Fruit fly (Drosophila melanogaster): ENCODE data around the gene CG16762.

CG16762 gene

dm6 chr3L:2488634-2489033, 13.2 kb upstream of the CG16762 start, which contains the start of gene CG1146:
Gene CG1146 (plus strand): TSS chr3L:2488804.
- no peak for TF ChIP-seq psq (optimal IDR thresholded peaks at IDR 0.05)
- no peak for TF ChIP-seq usp (GFP tag; optimal IDR thresholded peaks at IDR 0.05)
- TF ChIP-seq pan (optimal IDR thresholded peaks at IDR 0.05), result no peak
- no peak for TF ChIP-seq EcR (GFP tag; optimal IDR thresholded peaks at IDR 0.05)
- TF ChIP-seq CG8478 (optimal IDR thresholded peaks at IDR 0.05), result no peak

dm6 chr3L:2487248-2487647, 11.8 kb upstream of the CG16762 start:
- TF ChIP-seq CG8478 (optimal IDR thresholded peaks at IDR 0.05), result no peak
- no peak for TF ChIP-seq pan (optimal IDR thresholded peaks at IDR 0.05)
- TF ChIP-seq psq (optimal IDR thresholded peaks at IDR 0.05), result no peak
- no peak for TF ChIP-seq usp (GFP tag; optimal IDR thresholded peaks at IDR 0.05)
- no peak for TF ChIP-seq Dll (optimal IDR thresholded peaks at IDR 0.05)
- TF ChIP-seq EcR (GFP tag; optimal IDR thresholded peaks at IDR 0.05), result no peak

DNA sequence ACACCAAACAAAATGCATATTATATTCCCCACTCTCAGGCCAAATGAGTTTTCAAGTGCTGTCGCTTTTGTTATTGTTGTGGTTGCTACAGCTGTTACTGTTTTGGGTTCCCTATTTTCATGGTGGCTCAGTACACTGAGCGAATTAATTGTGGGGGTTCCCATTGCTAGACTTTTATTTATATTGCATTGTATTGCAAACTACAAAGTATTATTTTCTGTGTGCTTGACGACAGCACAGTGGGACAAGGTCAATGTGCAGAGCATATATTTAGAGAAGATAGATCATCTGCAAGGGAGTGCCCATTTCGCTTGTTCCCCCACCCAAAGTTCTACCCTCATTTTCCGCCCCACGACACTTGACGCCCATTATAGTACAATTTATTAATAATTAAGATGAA, 11.1 kb upstream of the CG16762 start:
- TF ChIP-seq psq (optimal IDR thresholded peaks at IDR 0.05), result no peak
- TF ChIP-seq usp (GFP tag; optimal IDR thresholded peaks at IDR 0.05), result no peak
- TF ChIP-seq pan (optimal IDR thresholded peaks at IDR 0.05), result no peak
- TF ChIP-seq CG8478 (optimal IDR thresholded peaks at IDR 0.05), result no peak
- TF ChIP-seq EcR (GFP tag; optimal IDR thresholded peaks at IDR 0.05), result no peak
- TF ChIP-seq Dll (optimal IDR thresholded peaks at IDR 0.05), result no peak

DNA sequence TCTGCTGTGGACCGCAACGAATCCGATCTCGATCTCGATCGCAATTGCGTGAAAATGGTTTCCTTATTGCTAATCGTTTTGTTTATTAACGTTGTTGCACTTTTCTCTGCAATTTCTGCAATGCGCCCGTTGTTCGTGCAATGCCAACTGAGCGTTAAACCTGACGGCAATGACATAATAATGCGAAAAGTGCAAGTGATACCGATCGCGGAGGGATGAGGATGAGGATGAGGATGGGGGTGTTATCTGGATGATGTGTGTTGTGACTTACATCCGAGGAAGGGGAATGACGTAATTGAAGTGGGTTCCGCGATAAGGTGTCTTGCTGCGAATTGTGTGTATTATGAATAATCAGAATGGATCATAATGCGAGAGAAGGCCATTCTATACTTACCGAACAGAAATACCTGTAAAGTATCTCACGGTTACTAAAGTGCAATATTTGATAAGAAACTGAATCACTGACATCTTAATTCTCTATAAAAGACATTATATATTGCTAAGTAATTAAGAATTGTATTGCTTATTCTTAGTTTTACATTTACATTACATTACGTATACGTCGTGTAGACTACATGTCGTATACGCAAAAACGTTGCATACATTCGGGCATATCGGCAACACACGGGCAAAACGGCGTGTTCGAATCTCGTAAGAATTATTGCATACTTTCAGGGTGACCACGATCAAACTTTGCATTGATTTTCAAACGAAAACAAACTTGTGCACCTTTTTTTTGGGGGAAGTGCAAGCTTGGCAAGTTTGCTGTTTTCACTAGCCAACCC, 10.1 kb upstream of the CG16762 start:
- TF ChIP-seq EcR (GFP tag; optimal IDR thresholded peaks at IDR 0.05), result no peak

DNA sequence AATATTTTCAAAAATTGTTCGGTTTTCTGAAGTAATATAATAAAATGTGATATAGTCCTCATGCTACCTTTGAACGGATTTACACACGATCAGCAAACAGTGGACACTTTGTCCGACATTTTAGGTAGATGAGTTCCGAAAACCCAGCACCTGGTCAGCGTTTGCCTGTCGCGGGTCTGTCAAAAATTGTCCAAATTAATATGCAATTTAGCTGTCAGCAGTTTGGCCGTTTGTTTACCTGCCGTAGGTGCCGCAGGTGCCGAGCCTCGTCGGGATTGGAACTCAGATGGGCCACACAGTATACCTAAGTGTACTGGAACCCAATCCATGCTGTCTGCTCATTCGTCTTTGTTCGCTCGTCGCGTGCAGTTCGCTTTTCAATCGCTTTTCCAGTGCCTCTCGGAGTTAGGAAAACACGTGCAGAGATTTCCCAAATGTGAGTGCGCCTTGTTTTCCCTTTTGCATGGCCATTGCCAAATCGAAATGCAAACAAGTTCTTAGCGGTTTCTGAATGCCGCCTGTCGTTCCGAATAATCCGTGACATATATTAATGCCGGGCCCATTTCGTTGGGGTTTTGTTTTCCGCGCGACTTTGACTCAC, 7.6 kb upstream of the CG16762 start:
- no peak for TF ChIP-seq EcR (GFP tag; optimal IDR thresholded peaks at IDR 0.05)
- TF ChIP-seq pan (optimal IDR thresholded peaks at IDR 0.05), result no peak
- TF ChIP-seq Dll (optimal IDR thresholded peaks at IDR 0.05), result no peak
- TF ChIP-seq psq (optimal IDR thresholded peaks at IDR 0.05), result no peak
- no peak for TF ChIP-seq usp (GFP tag; optimal IDR thresholded peaks at IDR 0.05)
- TF ChIP-seq CG8478 (optimal IDR thresholded peaks at IDR 0.05), result no peak

DNA sequence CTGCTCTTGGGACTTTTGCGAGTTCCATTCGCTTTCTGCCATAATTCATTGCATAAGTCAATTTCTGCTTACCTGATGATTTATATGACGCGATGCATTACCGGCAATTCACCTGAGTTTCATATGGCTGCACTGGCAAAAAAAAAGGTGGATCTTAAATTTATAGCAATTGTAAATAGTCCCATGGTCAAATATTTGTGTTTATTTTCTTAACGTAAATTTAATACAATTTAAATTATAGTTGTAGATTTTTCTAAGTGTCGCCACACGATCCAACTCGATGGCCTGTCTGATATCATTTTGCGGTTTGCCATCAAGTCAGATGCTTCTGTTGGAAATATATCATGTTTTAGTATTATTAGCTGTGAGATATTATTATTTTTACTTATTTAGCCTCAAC, 6.1 kb upstream of the CG16762 start:
- no peak for TF ChIP-seq EcR (GFP tag; optimal IDR thresholded peaks at IDR 0.05)
- TF ChIP-seq psq (optimal IDR thresholded peaks at IDR 0.05), result no peak
- TF ChIP-seq CG8478 (optimal IDR thresholded peaks at IDR 0.05), result no peak
- no peak for TF ChIP-seq pan (optimal IDR thresholded peaks at IDR 0.05)
- no peak for TF ChIP-seq Dll (optimal IDR thresholded peaks at IDR 0.05)
- no peak for TF ChIP-seq usp (GFP tag; optimal IDR thresholded peaks at IDR 0.05)

DNA sequence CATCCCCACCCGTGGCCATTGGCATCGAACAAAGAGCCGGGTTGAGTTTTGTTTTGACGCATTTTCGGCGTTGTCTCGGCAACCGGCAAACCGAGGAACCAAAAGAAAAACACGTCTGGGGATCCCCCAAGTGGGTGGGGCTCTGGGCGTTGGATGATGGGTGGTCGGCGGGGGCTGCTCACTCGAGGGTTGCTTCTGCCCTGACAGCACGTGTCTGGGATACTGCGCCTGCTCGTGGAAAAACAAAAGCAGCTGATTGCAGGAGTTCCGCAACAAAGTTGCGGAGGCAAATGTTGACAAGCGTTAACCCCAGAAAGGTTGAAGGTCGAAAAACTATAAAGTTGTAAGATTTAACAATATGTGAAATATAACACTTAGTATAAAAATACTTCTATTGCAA, 5.1 kb upstream of the CG16762 start:
- TF ChIP-seq usp (GFP tag; optimal IDR thresholded peaks at IDR 0.05) (no peak), EcR (GFP tag; optimal IDR thresholded peaks at IDR 0.05) (no peak), psq (optimal IDR thresholded peaks at IDR 0.05) (no peak), pan (optimal IDR thresholded peaks at IDR 0.05) (no peak), Dll (optimal IDR thresholded peaks at IDR 0.05) (no peak), CG8478 (optimal IDR thresholded peaks at IDR 0.05) (no peak)

DNA sequence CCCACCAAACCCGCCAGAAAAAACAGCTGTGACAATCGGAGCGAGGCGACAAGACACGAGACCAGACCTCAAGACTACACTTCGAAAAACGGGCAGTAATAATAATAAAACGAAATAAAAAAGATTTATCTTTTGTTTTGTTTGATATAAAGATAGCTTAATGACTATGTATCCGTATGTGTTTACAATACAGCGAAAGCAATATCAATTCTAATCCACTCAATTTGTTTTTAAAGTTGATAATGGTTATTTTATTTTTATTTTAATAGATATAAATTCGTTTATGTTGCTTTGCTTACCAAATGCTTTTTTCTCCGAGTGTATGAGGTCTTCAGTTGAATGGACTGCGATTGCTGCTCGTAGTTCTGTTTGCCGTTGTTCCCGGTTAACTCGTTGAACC, 3.8 kb upstream of the CG16762 start:
- peak in 1 of 2 experiments; percentile 79 for TF ChIP-seq EcR (GFP tag; optimal IDR thresholded peaks at IDR 0.05)
- no peak for TF ChIP-seq usp (GFP tag; optimal IDR thresholded peaks at IDR 0.05)

DNA sequence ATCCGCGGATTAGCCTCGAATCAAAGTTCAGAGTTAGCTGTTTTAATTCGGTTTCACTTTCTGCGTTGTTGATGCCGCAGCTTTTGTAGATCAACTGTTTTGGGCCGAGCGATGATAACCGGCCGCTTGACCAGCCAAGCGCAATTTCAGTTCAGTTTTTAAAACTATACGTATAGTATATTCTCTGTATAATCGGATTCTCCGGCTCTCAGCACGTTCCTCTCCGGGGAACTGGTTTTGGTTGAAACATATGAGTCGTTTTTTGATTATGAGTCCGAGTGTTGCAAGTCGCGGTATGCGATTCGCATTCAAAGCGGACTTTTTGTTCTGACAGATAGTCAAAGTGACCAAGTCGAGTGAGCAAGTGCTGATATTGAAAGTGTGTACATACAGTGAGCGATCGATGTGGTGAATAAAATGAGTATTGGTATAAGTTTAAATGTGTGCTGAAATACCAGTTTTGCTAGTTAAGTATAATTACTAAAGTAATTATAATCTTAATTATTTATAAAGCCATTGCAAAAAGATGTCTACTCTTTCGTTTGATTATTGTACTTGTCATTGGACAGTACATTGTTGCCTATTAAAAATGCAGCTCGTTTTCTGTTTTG, 3.0 kb upstream of the CG16762 start, which contains the start of gene Cyp4d20:
Gene Cyp4d20, minus strand, starts transcription at position 100 of the 611 bp plus-strand sequence.
- TF ChIP-seq Dll (optimal IDR thresholded peaks at IDR 0.05) (no peak), EcR (GFP tag; optimal IDR thresholded peaks at IDR 0.05) (no peak), CG8478 (optimal IDR thresholded peaks at IDR 0.05) (no peak), pan (optimal IDR thresholded peaks at IDR 0.05) (no peak), psq (optimal IDR thresholded peaks at IDR 0.05) (no peak), usp (GFP tag; optimal IDR thresholded peaks at IDR 0.05) (no peak)

- TF ChIP-seq psq (optimal IDR thresholded peaks at IDR 0.05) (no peak), usp (GFP tag; optimal IDR thresholded peaks at IDR 0.05) (no peak), EcR (GFP tag; optimal IDR thresholded peaks at IDR 0.05) (no peak), Dll (optimal IDR thresholded peaks at IDR 0.05) (no peak), pan (optimal IDR thresholded peaks at IDR 0.05) (no peak), CG8478 (optimal IDR thresholded peaks at IDR 0.05) (no peak)
Observed at dm6 chr3L:2476941-2477340, 1.5 kb upstream of the CG16762 start.

dm6 chr3L:2472302-2473016, 3.0 kb downstream of the CG16762 start:
- TF ChIP-seq EcR (GFP tag; optimal IDR thresholded peaks at IDR 0.05) (peak in 1 of 2 experiments; percentile 51), psq (optimal IDR thresholded peaks at IDR 0.05) (no peak), pan (optimal IDR thresholded peaks at IDR 0.05) (peak; percentile 68), Dll (optimal IDR thresholded peaks at IDR 0.05) (no peak)
